Worm (Caenorhabditis elegans) whole organism, L1 larva: ENCODE data around the gene T28D6.3.

ENCODE experiments used
- efl-1 ChIP-seq, 4 experiments: fragments of 150-350 bp; optimal IDR thresholded peaks in 3 of 4; peaks in 1 of 4; 1 replicate in 1 of 4; 2 replicates in 3 of 4; lab custom pipeline; 2014; ENCODE audit warnings: missing biosample characterization in 2 of 4, missing genetic modification characterization in 2 of 4, missing genetic modification reagents in 2 of 4
- lin-35 ChIP-seq, 2 experiments: fragments of 150-350 bp; optimal IDR thresholded peaks; 2 replicates each; lab custom pipeline; 2014; ENCODE audit warnings: missing biosample characterization in 2 of 2, missing genetic modification characterization in 2 of 2, missing genetic modification reagents in 2 of 2
- mab-9 ChIP-seq: fragments of 200-800 bp; sonication (Bioruptor generic); IDR thresholded peaks from 2 replicates; pipeline ENCODE4 v1.3.6; 2022; ENCODE audit warnings: missing genetic modification reagents, missing genetic modification characterization, missing compliant biosample characterization
- mdl-1 ChIP-seq, 2 experiments: fragments of 150-350 bp; optimal IDR thresholded peaks; 2 replicates each; lab custom pipeline; 2014 to 2017; ENCODE audit warnings: missing biosample characterization in 2 of 2, missing genetic modification characterization in 2 of 2, inconsistent platforms in 1 of 2
- nhr-11 ChIP-seq: fragments of 150-350 bp; optimal IDR thresholded peaks from 2 replicates; lab custom pipeline; 2014; ENCODE audit warnings: missing biosample characterization, missing genetic modification characterization
- nhr-47 ChIP-seq: sonication (generic microtip); optimal IDR thresholded peaks from 2 replicates; lab custom pipeline; 2016; ENCODE audit warnings: mild to moderate bottlenecking, missing genetic modification characterization, moderate library complexity, missing compliant biosample characterization
- nhr-77 ChIP-seq: fragments of 150-350 bp; optimal IDR thresholded peaks from 2 replicates; lab custom pipeline; 2014; ENCODE audit warnings: missing biosample characterization, missing genetic modification characterization
- pag-3 ChIP-seq: sonication (generic microtip); optimal IDR thresholded peaks from 2 replicates; lab custom pipeline; 2017; ENCODE audit warnings: missing genetic modification characterization, mild to moderate bottlenecking, missing compliant biosample characterization, antibody characterized with exemption, borderline replicate concordance; ENCODE audit not compliant: insufficient read depth
- pax-3 ChIP-seq: fragments of 200-800 bp; sonication (Bioruptor generic); optimal IDR thresholded peaks from 2 replicates; lab custom pipeline; 2018; ENCODE audit warnings: mild to moderate bottlenecking, missing genetic modification characterization, moderate library complexity, missing compliant biosample characterization
- pqm-1 ChIP-seq: sonication (generic microtip); optimal IDR thresholded peaks from 3 replicates; lab custom pipeline; 2017; ENCODE audit warnings: missing biosample characterization, missing genetic modification characterization
- sox-4 ChIP-seq: sonication (generic microtip); optimal IDR thresholded peaks from 2 replicates; lab custom pipeline; 2016; ENCODE audit warnings: missing genetic modification characterization, missing compliant biosample characterization
- swsn-7 ChIP-seq: sonication (generic microtip); optimal IDR thresholded peaks from 2 replicates; lab custom pipeline; 2016; ENCODE audit warnings: missing genetic modification characterization, missing compliant biosample characterization
- unc-62 ChIP-seq: fragments of 150-350 bp; optimal IDR thresholded peaks from 2 replicates; lab custom pipeline; 2014; ENCODE audit warnings: missing biosample characterization, missing genetic modification reagents, missing genetic modification characterization
- zip-4 ChIP-seq: fragments of 200-800 bp; sonication (Bioruptor generic); optimal IDR thresholded peaks from 2 replicates; lab custom pipeline; 2018; ENCODE audit warnings: mild to moderate bottlenecking, missing genetic modification characterization, moderate library complexity, missing compliant biosample characterization

DNA sequence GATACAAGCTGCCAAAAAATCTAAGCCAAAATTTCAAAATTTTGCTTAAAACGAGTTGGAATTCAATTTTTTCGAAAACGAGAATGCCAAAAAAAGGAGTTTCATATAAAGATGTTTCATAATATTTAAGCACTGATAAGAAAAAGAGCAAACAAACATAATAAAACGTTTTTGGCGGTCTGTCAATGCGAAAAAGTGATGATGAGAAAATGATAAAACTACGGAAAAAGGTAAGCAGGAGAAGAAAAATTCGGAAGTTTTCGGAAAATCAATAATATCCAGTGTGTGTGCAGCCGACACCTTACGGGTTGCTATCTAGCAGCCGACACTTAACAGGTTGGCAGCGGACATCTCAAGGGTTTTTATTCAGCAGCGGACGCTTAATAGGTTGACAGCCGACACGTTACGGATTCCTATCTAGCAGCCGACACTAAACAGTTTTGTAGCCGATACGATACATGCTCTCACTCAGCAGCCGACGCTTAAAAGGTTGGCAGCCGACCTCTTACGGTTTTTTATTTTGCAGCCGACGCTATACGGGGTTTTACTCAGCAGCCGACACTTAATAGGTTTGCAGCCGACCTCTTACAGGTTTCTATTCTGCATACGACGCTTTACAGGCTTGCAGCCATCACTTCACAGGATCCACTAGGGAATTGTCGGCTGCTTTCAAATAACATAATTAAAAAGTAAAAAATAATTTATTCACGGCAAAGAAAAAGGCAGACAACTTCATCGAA is 5.8 kb downstream of the T28D6.3 start:
- TF ChIP-seq mab-9 (GFP tag; lab: Robert Waterston, UW) (no peak), nhr-77 (no peak), swsn-7 (tag; lab: Kevin White, UChicago) (no peak), nhr-11 (no peak), zip-4 (GFP tag; lab: Kevin White, UChicago) (no peak), unc-62 (GFP tag; lab: Kevin White, UChicago) (no peak), pag-3 (tag; lab: Kevin White, UChicago) (no peak), pqm-1 (tag; lab: Kevin White, UChicago) (no peak), pax-3 (tag; lab: Kevin White, UChicago) (no peak), lin-35 (GFP tag; optimal IDR thresholded peaks at IDR 0.05; lab: Kevin White, UChicago) (no peak), efl-1 (optimal IDR thresholded peaks at IDR 0.05; lab: Kevin White, UChicago) (no peak), efl-1 (GFP tag; optimal IDR thresholded peaks at IDR 0.05 in 1 of 2; lab: Kevin White, UChicago) (peak in 1 of 2 experiments; percentile 84), sox-4 (tag; lab: Kevin White, UChicago) (no peak), nhr-47 (tag; lab: Kevin White, UChicago) (no peak), mdl-1 (tag; optimal IDR thresholded peaks at IDR 0.05; lab: Kevin White, UChicago) (no peak)
